Worm (Caenorhabditis elegans): ENCODE measurements around the gene sre-44.

sre-44 gene

DNA sequence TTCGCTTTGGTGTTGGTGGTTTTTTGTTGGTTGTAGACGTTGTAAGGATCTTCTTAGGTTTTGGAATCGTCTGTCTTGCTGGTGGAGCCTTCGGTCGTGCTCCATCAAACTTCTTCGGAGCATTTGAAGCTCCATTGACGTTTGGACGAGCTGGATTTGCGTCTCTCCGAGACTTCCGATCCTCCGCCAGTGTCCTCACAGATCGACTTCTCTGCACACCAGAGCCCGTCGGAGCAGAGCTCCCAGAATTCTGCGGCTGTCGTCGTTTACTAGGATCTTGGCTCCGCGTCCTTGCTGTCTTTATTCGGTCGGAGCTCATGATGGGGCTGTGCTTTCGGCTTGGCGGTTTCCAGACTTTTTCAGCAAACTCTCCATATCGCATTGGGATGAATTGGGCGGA, 12.2 kb downstream of the sre-44 start:
- peak; percentile 14 for TF ChIP-seq nhr-85 (tag)
- TF ChIP-seq ets-5 (GFP tag; IDR thresholded peaks at IDR 0.05), result no peak

ce11 chrII:13962319-13962718, 12.9 kb downstream of the sre-44 start, which contains the start of gene rpi-1:
TSS of gene rpi-1 (minus strand) at chrII:13962419.
- TF ChIP-seq C34B4.2 (tag; optimal IDR thresholded peaks at IDR 0.05) (no peak), fos-1 (tag; optimal IDR thresholded peaks at IDR 0.05) (no peak), mep-1 (tag; optimal IDR thresholded peaks at IDR 0.05) (no peak), ztf-4 (tag; optimal IDR thresholded peaks at IDR 0.05) (no peak), elt-2 (tag; optimal IDR thresholded peaks at IDR 0.05) (no peak), hlh-4 (tag; optimal IDR thresholded peaks at IDR 0.05) (no peak), lin-35 (GFP tag; optimal IDR thresholded peaks at IDR 0.05) (no peak), nhr-85 (tag) (no peak), skn-1 (tag; optimal IDR thresholded peaks at IDR 0.05) (no peak), ama-1 (optimal IDR thresholded peaks at IDR 0.05) (no peak), hlh-17 (GFP tag; optimal IDR thresholded peaks at IDR 0.05; ENCODE audit: borderline replicate concordance) (no peak)

DNA sequence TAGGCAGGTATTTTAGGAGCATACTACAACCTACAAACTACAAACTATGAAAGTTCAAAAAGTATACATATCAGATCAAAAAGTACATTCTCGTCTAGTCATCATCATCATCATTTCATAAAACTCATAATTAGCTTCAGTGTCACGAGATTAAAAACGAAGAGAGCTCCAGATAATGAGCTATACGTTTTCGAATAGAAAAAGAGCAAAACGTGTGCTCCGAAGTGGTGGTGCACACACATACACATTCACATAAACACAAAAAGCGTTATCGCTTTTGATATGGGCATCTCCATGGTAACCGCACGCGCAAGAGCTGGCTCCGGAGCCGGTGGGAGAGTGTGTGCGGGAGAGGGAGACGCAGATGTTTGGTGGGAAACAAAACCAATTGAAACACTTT, 14.9 kb downstream of the sre-44 start:
- TF ChIP-seq lin-15B (tag; optimal IDR thresholded peaks at IDR 0.05) (no peak), fos-1 (tag; optimal IDR thresholded peaks at IDR 0.05) (no peak), lin-13 (GFP tag; optimal IDR thresholded peaks at IDR 0.05) (no peak), skn-1 (tag; optimal IDR thresholded peaks at IDR 0.05) (no peak), lin-14 (GFP tag; optimal IDR thresholded peaks at IDR 0.05) (no peak), Y116A8C.19 (tag; optimal IDR thresholded peaks at IDR 0.05; ENCODE audit: borderline replicate concordance) (no peak), lin-39 (tag; optimal IDR thresholded peaks at IDR 0.05) (no peak), snu-23 (GFP tag; optimal IDR thresholded peaks at IDR 0.05) (no peak), dsc-1 (tag; optimal IDR thresholded peaks at IDR 0.05) (peak; percentile 67), aha-1 (tag; optimal IDR thresholded peaks at IDR 0.05) (no peak), fkh-10 (GFP tag; optimal IDR thresholded peaks at IDR 0.05) (peak; percentile 15), tbx-2 (tag; optimal IDR thresholded peaks at IDR 0.05) (no peak), grh-1 (GFP tag; IDR thresholded peaks at IDR 0.05) (no peak), zip-4 (GFP tag; optimal IDR thresholded peaks at IDR 0.05) (no peak), unc-86 (tag; optimal IDR thresholded peaks at IDR 0.05) (no peak), ceh-88 (GFP tag; IDR thresholded peaks at IDR 0.05) (no peak), elt-2 (tag; optimal IDR thresholded peaks at IDR 0.05) (no peak), lir-3 (tag; optimal IDR thresholded peaks at IDR 0.05; ENCODE audit: poor library complexity) (no peak), hlh-17 (GFP tag; optimal IDR thresholded peaks at IDR 0.05; ENCODE audit: borderline replicate concordance) (no peak), sptf-1 (tag; optimal IDR thresholded peaks at IDR 0.05) (no peak), nhr-71 (tag; optimal IDR thresholded peaks at IDR 0.05) (peak; percentile 49), ceh-8 (GFP tag; optimal IDR thresholded peaks at IDR 0.05) (peak; percentile 17), efl-3 (GFP tag; optimal IDR thresholded peaks at IDR 0.05) (no peak), jun-1 (tag; optimal IDR thresholded peaks at IDR 0.05) (peak; percentile 12), nhr-47 (tag; optimal IDR thresholded peaks at IDR 0.05) (peak; percentile 26), swsn-7 (tag; optimal IDR thresholded peaks at IDR 0.05) (peak; percentile 7), sox-4 (tag; optimal IDR thresholded peaks at IDR 0.05) (no peak), ceh-82 (tag; optimal IDR thresholded peaks at IDR 0.05) (no peak), elt-3 (tag; optimal IDR thresholded peaks at IDR 0.05) (no peak), fkh-8 (tag; optimal IDR thresholded peaks at IDR 0.05) (peak; percentile 87), hlh-4 (tag; optimal IDR thresholded peaks at IDR 0.05) (no peak), egl-27 (tag; optimal IDR thresholded peaks at IDR 0.05) (no peak), nhr-11 (tag; optimal IDR thresholded peaks at IDR 0.05) (no peak), ztf-4 (tag; optimal IDR thresholded peaks at IDR 0.05) (no peak), ceh-63 (GFP tag; optimal IDR thresholded peaks at IDR 0.05) (no peak), xbp-1 (tag; optimal IDR thresholded peaks at IDR 0.05) (no peak), nhr-20 (tag; optimal IDR thresholded peaks at IDR 0.05) (peak; percentile 2), unc-98 (GFP tag; IDR thresholded peaks at IDR 0.05) (no peak), C34B4.2 (tag; optimal IDR thresholded peaks at IDR 0.05) (no peak)
